Worm (Caenorhabditis elegans) whole organism, midembryonic: ENCODE data around the gene T26H10.2.

Experiments
- flt-1 ChIP-seq: fragments of 200-800 bp; sonication (Bioruptor generic); IDR thresholded peaks from 2 replicates; pipeline ENCODE4 v1.3.6; 2022; ENCODE audit warnings: missing genetic modification characterization, missing compliant biosample characterization
- med-1 ChIP-seq: sonication (generic microtip); optimal IDR thresholded peaks from 2 replicates; lab custom pipeline; 2017; ENCODE audit warnings: missing genetic modification characterization, mild to moderate bottlenecking, missing compliant biosample characterization, antibody characterized with exemption, missing genetic modification reagents; ENCODE audit not compliant: insufficient read depth
- tab-1 ChIP-seq: fragments of 200-800 bp; sonication (Bioruptor generic); IDR thresholded peaks from 2 replicates; pipeline ENCODE4 v1.3.6; 2022; ENCODE audit warnings: missing genetic modification characterization, missing compliant biosample characterization

DNA sequence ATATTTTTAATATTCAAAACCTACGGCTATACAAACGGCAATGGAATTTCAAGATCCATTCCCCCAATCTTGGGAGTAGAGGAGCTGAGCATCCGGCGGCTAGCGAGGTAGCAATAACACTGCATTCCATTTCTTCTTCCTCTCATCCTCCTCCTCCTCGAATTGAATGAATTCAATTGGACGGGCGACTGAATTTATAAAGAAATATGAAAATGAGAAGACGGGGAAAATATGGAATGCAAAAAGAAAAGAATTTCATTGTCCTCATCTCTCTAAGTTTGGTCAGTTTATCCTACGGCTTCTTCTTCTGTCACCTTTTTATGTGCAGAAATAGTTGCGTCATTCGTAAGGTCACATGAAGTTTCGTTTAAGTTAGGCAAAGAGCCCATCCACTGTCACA is 11.9 kb upstream of the T26H10.2 start:
- TF ChIP-seq med-1 (GFP tag; lab: Kevin White, UChicago) (no peak), flt-1 (GFP tag; lab: Robert Waterston, UW) (no peak), tab-1 (GFP tag; lab: Robert Waterston, UW) (no peak)
